Worm (Caenorhabditis elegans): Measurements from ENCODE around the gene oac-24.

DNA sequence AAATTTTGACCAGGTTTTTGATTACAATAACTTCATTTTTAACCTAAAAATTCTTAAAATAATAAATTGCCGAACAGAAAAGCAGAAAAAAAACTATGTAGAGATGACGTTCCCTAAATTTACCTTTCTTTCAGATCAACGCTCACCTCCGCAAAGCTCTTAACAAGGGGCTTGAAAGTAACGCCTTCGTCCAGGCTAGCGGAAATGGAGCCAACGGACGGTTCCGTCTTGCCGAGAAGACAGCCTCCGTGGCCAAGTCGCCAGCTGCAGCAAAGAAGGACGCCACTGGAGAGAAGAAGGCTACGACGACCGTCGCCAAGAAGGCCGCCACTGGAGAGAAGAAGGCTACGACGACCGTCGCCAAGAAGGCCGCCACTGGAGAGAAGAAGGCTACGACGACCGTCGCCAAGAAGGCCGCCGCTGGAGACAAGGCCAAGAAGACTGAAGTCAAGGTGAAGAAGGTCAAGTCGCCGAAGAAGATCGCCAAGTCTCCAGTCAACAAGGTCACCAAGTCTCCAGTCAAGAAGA, 44.2 kb downstream of the oac-24 start:
- no peak for TF ChIP-seq nhr-11 (tag; optimal IDR thresholded peaks at IDR 0.05)
- TF ChIP-seq Y22D7AL.16 (tag; optimal IDR thresholded peaks at IDR 0.05) = no peak
- TF ChIP-seq che-1 (tag; optimal IDR thresholded peaks at IDR 0.05) = no peak

All from whole organism, late embryonic.